Worm (Caenorhabditis elegans) whole organism, mixed stage, embryonic: ENCODE measurements around the gene oac-41.

Source experiments
- M03D4.4 ChIP-seq: sonication (generic microtip); optimal IDR thresholded peaks from 2 replicates; lab custom pipeline; 2017; ENCODE audit warnings: mild to moderate bottlenecking, missing genetic modification characterization, missing compliant biosample characterization
- bed-3 ChIP-seq: fragments of 200-800 bp; sonication (Bioruptor generic); optimal IDR thresholded peaks from 3 replicates; lab custom pipeline; 2018; ENCODE audit warnings: mild to moderate bottlenecking, missing genetic modification characterization, moderate library complexity, missing compliant biosample characterization
- blmp-1 ChIP-seq: fragments of 150-350 bp; optimal IDR thresholded peaks from 2 replicates; lab custom pipeline; 2014; ENCODE audit warnings: missing biosample characterization, missing genetic modification characterization
- ceh-39 ChIP-seq: fragments of 150-350 bp; optimal IDR thresholded peaks from 2 replicates; lab custom pipeline; 2014; ENCODE audit warnings: missing biosample characterization, missing genetic modification characterization
- ceh-43 ChIP-seq: fragments of 200-800 bp; sonication (Bioruptor generic); optimal IDR thresholded peaks from 2 replicates; lab custom pipeline; 2018; ENCODE audit warnings: mild to moderate bottlenecking, missing genetic modification characterization, moderate library complexity, missing compliant biosample characterization
- ceh-83 ChIP-seq: fragments of 200-800 bp; sonication (Bioruptor generic); optimal IDR thresholded peaks from 2 replicates; lab custom pipeline; 2018; ENCODE audit warnings: mild to moderate bottlenecking, missing genetic modification characterization, missing compliant biosample characterization
- ces-1 ChIP-seq: fragments of 150-350 bp; optimal IDR thresholded peaks from 2 replicates; lab custom pipeline; 2014; ENCODE audit warnings: missing biosample characterization, missing genetic modification reagents, missing genetic modification characterization
- cnd-1 ChIP-seq: fragments of 200-800 bp; sonication (Bioruptor generic); optimal IDR thresholded peaks from 2 replicates; lab custom pipeline; 2018; ENCODE audit warnings: mild to moderate bottlenecking, missing genetic modification characterization, missing compliant biosample characterization
- drap-1 ChIP-seq: fragments of 200-800 bp; sonication (Bioruptor generic); optimal IDR thresholded peaks from 3 replicates; lab custom pipeline; 2018; ENCODE audit warnings: mild to moderate bottlenecking, missing genetic modification characterization, missing compliant biosample characterization
- elt-3 ChIP-seq: fragments of 150-350 bp; optimal IDR thresholded peaks from 2 replicates; lab custom pipeline; 2014; ENCODE audit warnings: missing biosample characterization, missing genetic modification characterization
- flh-1 ChIP-seq: fragments of 200-800 bp; sonication (Bioruptor generic); optimal IDR thresholded peaks from 2 replicates; lab custom pipeline; 2018; ENCODE audit warnings: mild to moderate bottlenecking, missing genetic modification characterization, moderate library complexity, missing compliant biosample characterization
- ham-2 ChIP-seq: fragments of 200-800 bp; sonication (Bioruptor generic); optimal IDR thresholded peaks from 2 replicates; lab custom pipeline; 2018; ENCODE audit warnings: mild to moderate bottlenecking, missing genetic modification characterization, missing compliant biosample characterization
- hlh-1 ChIP-seq: fragments of 150-350 bp; optimal IDR thresholded peaks from 2 replicates; lab custom pipeline; 2014; ENCODE audit warnings: missing biosample characterization, missing genetic modification reagents, missing genetic modification characterization
- lin-13 ChIP-seq: fragments of 150-350 bp; optimal IDR thresholded peaks from 2 replicates; lab custom pipeline; 2014; ENCODE audit warnings: missing biosample characterization, missing genetic modification characterization
- lin-32 ChIP-seq: fragments of 200-800 bp; sonication (Bioruptor generic); optimal IDR thresholded peaks from 2 replicates; lab custom pipeline; 2018; ENCODE audit warnings: mild to moderate bottlenecking, missing genetic modification characterization, missing compliant biosample characterization
- lsy-2 ChIP-seq: fragments of 150-350 bp; optimal IDR thresholded peaks from 2 replicates; lab custom pipeline; 2014; ENCODE audit warnings: missing biosample characterization, missing genetic modification characterization
- mab-5 ChIP-seq: fragments of 150-350 bp; optimal IDR thresholded peaks from 2 replicates; lab custom pipeline; 2014; ENCODE audit warnings: missing biosample characterization, missing genetic modification characterization
- mep-1 ChIP-seq: fragments of 150-350 bp; optimal IDR thresholded peaks from 2 replicates; lab custom pipeline; 2017; ENCODE audit warnings: missing biosample characterization, missing genetic modification reagents, missing genetic modification characterization, inconsistent platforms
- mls-2 ChIP-seq: sonication (generic microtip); optimal IDR thresholded peaks from 2 replicates; lab custom pipeline; 2016; ENCODE audit warnings: mild to moderate bottlenecking, missing genetic modification characterization, moderate library complexity, missing compliant biosample characterization
- nhr-12 ChIP-seq: fragments of 150-350 bp; optimal IDR thresholded peaks from 2 replicates; lab custom pipeline; 2014; ENCODE audit warnings: missing biosample characterization, missing genetic modification characterization
- nhr-2 ChIP-seq: fragments of 150-350 bp; optimal IDR thresholded peaks from 2 replicates; lab custom pipeline; 2014; ENCODE audit warnings: missing biosample characterization, missing genetic modification characterization
- nhr-237 ChIP-seq: fragments of 150-350 bp; optimal IDR thresholded peaks from 2 replicates; lab custom pipeline; 2014; ENCODE audit warnings: missing biosample characterization, missing genetic modification characterization
- nhr-76 ChIP-seq: sonication (generic microtip); optimal IDR thresholded peaks from 2 replicates; lab custom pipeline; 2017; ENCODE audit warnings: missing biosample characterization, missing genetic modification characterization
- pha-4 ChIP-seq: fragments of 150-350 bp; optimal IDR thresholded peaks from 2 replicates; lab custom pipeline; 2018; ENCODE audit warnings: missing biosample characterization, missing genetic modification reagents, missing genetic modification characterization
- sem-2 ChIP-seq: fragments of 200-800 bp; sonication (Bioruptor generic); optimal IDR thresholded peaks from 2 replicates; lab custom pipeline; 2018; ENCODE audit warnings: mild to moderate bottlenecking, missing genetic modification characterization, missing compliant biosample characterization
- snpc-4 ChIP-seq: fragments of 150-350 bp; optimal IDR thresholded peaks from 2 replicates; lab custom pipeline; 2014; ENCODE audit warnings: missing biosample characterization, missing genetic modification characterization
- tbx-8 ChIP-seq: fragments of 200-800 bp; sonication (Bioruptor generic); optimal IDR thresholded peaks from 2 replicates; lab custom pipeline; 2018; ENCODE audit warnings: mild to moderate bottlenecking, missing genetic modification characterization, moderate library complexity, missing compliant biosample characterization
- unc-120 ChIP-seq: sonication (generic microtip); optimal IDR thresholded peaks from 2 replicates; lab custom pipeline; 2017; ENCODE audit warnings: missing genetic modification characterization, missing compliant biosample characterization; ENCODE audit not compliant: poor library complexity, severe bottlenecking
- unc-39 ChIP-seq: fragments of 150-350 bp; optimal IDR thresholded peaks from 2 replicates; lab custom pipeline; 2014; ENCODE audit warnings: missing biosample characterization, missing genetic modification characterization
- unc-62 ChIP-seq: fragments of 150-350 bp; optimal IDR thresholded peaks from 2 replicates; lab custom pipeline; 2014; ENCODE audit warnings: missing biosample characterization, missing genetic modification reagents, missing genetic modification characterization
- zip-8 ChIP-seq: fragments of 150-350 bp; optimal IDR thresholded peaks from 2 replicates; lab custom pipeline; 2014; ENCODE audit warnings: missing biosample characterization, missing genetic modification characterization
- ztf-11 ChIP-seq: fragments of 150-350 bp; optimal IDR thresholded peaks from 2 replicates; lab custom pipeline; 2014; ENCODE audit warnings: missing biosample characterization, missing genetic modification characterization

oac-41 gene

ce11 chrV:9055644-9056043 is 33.7 kb upstream of the oac-41 start:
- TF ChIP-seq blmp-1 = no peak

- TF ChIP-seq pha-4 (tag; lab: Kevin White, UChicago) (no peak), ceh-39 (tag; lab: Kevin White, UChicago) (no peak), nhr-76 (tag; lab: Kevin White, UChicago) (no peak), flh-1 (no peak), lsy-2 (tag; lab: Kevin White, UChicago) (no peak), ces-1 (GFP tag; lab: Kevin White, UChicago) (no peak), unc-62 (no peak), mep-1 (tag; lab: Kevin White, UChicago) (no peak), ceh-83 (GFP tag; lab: Kevin White, UChicago) (no peak)
Measured at ce11 chrV:9054771-9055170, 32.8 kb upstream of the oac-41 start, which contains the start of gene swm-1. TSS of gene swm-1 (minus strand) at chrV:9054871.

- TF ChIP-seq hlh-1 (tag; lab: Kevin White, UChicago) (no peak), nhr-12 (tag; lab: Kevin White, UChicago) (no peak), lsy-2 (tag; lab: Kevin White, UChicago) (no peak), blmp-1 (no peak), mep-1 (tag; lab: Kevin White, UChicago) (no peak), unc-120 (tag; lab: Kevin White, UChicago) (no peak), elt-3 (tag; lab: Kevin White, UChicago) (no peak), ceh-83 (GFP tag; lab: Kevin White, UChicago) (no peak), zip-8 (no peak), snpc-4 (no peak), unc-39 (tag; lab: Kevin White, UChicago) (no peak), ceh-43 (GFP tag; lab: Kevin White, UChicago) (no peak), cnd-1 (tag; lab: Kevin White, UChicago) (no peak), nhr-237 (tag; lab: Kevin White, UChicago) (no peak), ham-2 (GFP tag; lab: Kevin White, UChicago) (no peak), pha-4 (tag; lab: Kevin White, UChicago) (no peak), ceh-39 (tag; lab: Kevin White, UChicago) (no peak), bed-3 (no peak), lin-13 (tag; lab: Kevin White, UChicago) (no peak), drap-1 (GFP tag; lab: Kevin White, UChicago) (no peak)
Measured at ce11 chrV:9053969-9054368, 32.0 kb upstream of the oac-41 start, which contains the start of gene C25E10.8. TSS of gene C25E10.8 (minus strand) at chrV:9054069.

ce11 chrV:9053235-9053634 is 31.3 kb upstream of the oac-41 start:
- no peak for TF ChIP-seq blmp-1
- no peak for TF ChIP-seq unc-62
- TF ChIP-seq unc-120 (tag; lab: Kevin White, UChicago) = no peak
- no peak for TF ChIP-seq lsy-2 (tag; lab: Kevin White, UChicago)
- no peak for TF ChIP-seq elt-3 (tag; lab: Kevin White, UChicago)
- TF ChIP-seq ceh-43 (GFP tag; lab: Kevin White, UChicago) = no peak
- TF ChIP-seq ceh-39 (tag; lab: Kevin White, UChicago) = no peak
- no peak for TF ChIP-seq flh-1
- no peak for TF ChIP-seq cnd-1 (tag; lab: Kevin White, UChicago)
- no peak for TF ChIP-seq hlh-1 (tag; lab: Kevin White, UChicago)
- no peak for TF ChIP-seq mls-2 (tag; lab: Kevin White, UChicago)

ce11 chrV:9051100-9051499 is 29.1 kb upstream of the oac-41 start, which contains the start of gene C25E10.7:
TSS of gene C25E10.7 (minus strand) at chrV:9051200.
- TF ChIP-seq sem-2 (GFP tag; lab: Kevin White, UChicago) (no peak), M03D4.4 (tag; lab: Kevin White, UChicago) (no peak), lin-13 (tag; lab: Kevin White, UChicago) (no peak), bed-3 (no peak), mab-5 (tag; lab: Kevin White, UChicago) (no peak), tbx-8 (GFP tag; lab: Kevin White, UChicago) (no peak), ceh-43 (GFP tag; lab: Kevin White, UChicago) (no peak)

- TF ChIP-seq unc-62 (no peak), bed-3 (no peak), pha-4 (tag; lab: Kevin White, UChicago) (no peak), hlh-1 (tag; lab: Kevin White, UChicago) (no peak), ham-2 (GFP tag; lab: Kevin White, UChicago) (no peak), lin-13 (tag; lab: Kevin White, UChicago) (no peak), lin-32 (GFP tag; lab: Kevin White, UChicago) (no peak), nhr-2 (tag; lab: Kevin White, UChicago) (no peak), ztf-11 (tag; lab: Kevin White, UChicago) (no peak), drap-1 (GFP tag; lab: Kevin White, UChicago) (no peak), mep-1 (tag; lab: Kevin White, UChicago) (no peak), lsy-2 (tag; lab: Kevin White, UChicago) (no peak), blmp-1 (no peak), mls-2 (tag; lab: Kevin White, UChicago) (no peak), cnd-1 (tag; lab: Kevin White, UChicago) (no peak)
Measured at ce11 chrV:9049271-9049670, 27.3 kb upstream of the oac-41 start.
